Worm (Caenorhabditis elegans) whole organism, midembryonic: Measurements from ENCODE around the gene Y57A10C.8.

Experiments
- flt-1 ChIP-seq: fragments of 200-800 bp; sonication (Bioruptor generic); IDR thresholded peaks from 2 replicates; pipeline ENCODE4 v1.3.6; 2022; ENCODE audit warnings: missing genetic modification characterization, missing compliant biosample characterization
- ztf-29 ChIP-seq: fragments of 200-800 bp; sonication (Bioruptor generic); IDR thresholded peaks from 2 replicates; pipeline ENCODE4 v1.3.6; 2022; ENCODE audit warnings: missing genetic modification reagents, missing genetic modification characterization, missing compliant biosample characterization

DNA sequence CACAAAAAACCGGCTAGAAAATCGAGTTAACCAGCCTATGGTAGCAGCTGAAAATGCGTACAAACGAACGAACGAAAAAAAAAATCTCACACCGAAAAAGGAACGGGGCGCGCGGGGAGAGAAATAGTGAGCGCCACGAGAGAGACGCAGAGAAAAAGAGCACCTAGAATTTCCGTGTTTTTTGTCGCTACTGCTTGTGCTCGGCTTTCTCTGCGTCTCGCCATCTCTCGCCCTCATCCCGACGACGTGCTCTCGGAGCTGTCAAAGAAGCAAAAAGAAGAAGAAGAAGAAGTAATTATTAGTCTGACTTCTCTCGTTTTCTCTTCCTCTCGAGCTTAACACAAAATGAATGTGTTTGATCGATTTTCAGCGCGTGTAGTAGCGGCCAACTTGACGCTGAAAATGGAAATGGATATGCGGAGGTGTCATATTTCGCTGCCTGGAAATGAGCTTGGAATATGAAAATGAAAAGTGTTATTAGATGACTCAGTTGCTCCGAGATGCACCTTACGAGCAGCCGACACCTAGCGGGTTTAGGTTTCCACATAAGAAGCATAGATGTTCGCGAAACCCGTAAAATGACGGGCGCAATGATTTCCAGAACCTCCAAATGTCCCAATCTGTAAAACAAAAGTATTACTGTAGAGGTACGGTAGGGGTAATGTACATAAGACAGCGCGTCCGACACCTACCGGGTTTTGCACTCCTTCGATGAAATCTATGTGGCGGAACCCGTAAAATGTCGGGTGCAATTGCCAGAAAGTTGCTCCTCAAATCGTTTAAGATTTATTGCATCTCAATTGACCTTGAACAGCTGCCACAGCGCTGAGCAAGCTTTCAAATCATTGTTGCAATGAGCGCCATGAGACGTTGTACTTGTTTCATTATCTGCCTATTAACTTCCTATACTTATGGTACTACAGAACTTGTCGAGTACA is 46.7 kb downstream of the Y57A10C.8 start, which contains the start of gene btb-14:
- no peak for TF ChIP-seq flt-1
- TF ChIP-seq ztf-29 = no peak
